Worm (Caenorhabditis elegans): Measurements from ENCODE around the gene C08B11.9.
A peak's percentile ranks its signal among the peaks of the same experiment; 100 is the strongest.

DNA sequence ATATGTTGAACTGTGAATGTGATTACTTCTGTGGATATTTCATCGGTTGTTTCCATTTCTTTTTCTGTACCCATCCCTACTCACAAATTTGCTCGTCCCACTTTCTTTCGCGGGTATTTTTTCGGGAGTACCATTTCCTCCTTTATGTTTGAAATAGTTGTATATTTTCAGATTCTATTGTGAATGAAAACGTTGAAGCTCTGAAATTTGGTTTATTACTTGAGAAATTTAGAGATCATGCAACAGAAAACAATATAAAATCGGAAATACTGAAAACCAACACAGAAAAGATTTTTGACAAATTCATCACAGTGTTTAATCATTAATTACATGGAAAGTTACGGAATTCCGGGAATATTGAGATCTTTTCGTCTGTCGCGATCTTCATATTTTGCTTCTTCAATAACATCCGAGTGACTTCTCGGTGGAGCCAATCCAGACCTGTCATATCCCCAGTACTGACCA is 17.4 kb downstream of the C08B11.9 start:
- TF ChIP-seq unc-62 (GFP tag; optimal IDR thresholded peaks at IDR 0.05) = no peak
- no peak for TF ChIP-seq egl-18 (GFP tag; IDR thresholded peaks at IDR 0.05)
- no peak for TF ChIP-seq snpc-4 (GFP tag; optimal IDR thresholded peaks at IDR 0.05)
- TF ChIP-seq snpc-4 (tag; optimal IDR thresholded peaks at IDR 0.05) = no peak
- TF ChIP-seq lsy-27 (tag; optimal IDR thresholded peaks at IDR 0.05; ENCODE audit: borderline replicate concordance, insufficient read depth) = no peak
- peak; percentile 39 for TF ChIP-seq attf-5 (GFP tag; optimal IDR thresholded peaks at IDR 0.05)
- TF ChIP-seq F57A8.1 (GFP tag; optimal IDR thresholded peaks at IDR 0.05) = no peak
- no peak for TF ChIP-seq unc-130 (GFP tag; optimal IDR thresholded peaks at IDR 0.05)
- TF ChIP-seq aptf-3 (GFP tag; IDR thresholded peaks at IDR 0.05) = no peak
- TF ChIP-seq ztf-25 (GFP tag; IDR thresholded peaks at IDR 0.05) = 0 out of 2 replicates have a peak, but pooled peaks have one; percentile 22
- no peak for TF ChIP-seq bed-2 (GFP tag; IDR thresholded peaks at IDR 0.05)
- no peak for TF ChIP-seq gei-17 (GFP tag; optimal IDR thresholded peaks at IDR 0.05)
- no peak for TF ChIP-seq him-1 (tag; optimal IDR thresholded peaks at IDR 0.05)
- no peak for TF ChIP-seq attf-3 (GFP tag; conservative IDR thresholded peaks at IDR 0.05)
- TF ChIP-seq ama-1 (optimal IDR thresholded peaks at IDR 0.05) = no peak
- no peak for TF ChIP-seq ama-1 (GFP tag; optimal IDR thresholded peaks at IDR 0.05)
